Worm (Caenorhabditis elegans) whole organism, midembryonic: ENCODE results near the gene F09F9.5.

ENCODE experiments used
- flt-1 ChIP-seq: fragments of 200-800 bp; sonication (Bioruptor generic); IDR thresholded peaks from 2 replicates; pipeline ENCODE4 v1.3.6; 2022; ENCODE audit warnings: missing genetic modification characterization, missing compliant biosample characterization
- klf-2 ChIP-seq: fragments of 200-800 bp; sonication (Bioruptor generic); conservative IDR thresholded peaks from 2 replicates; pipeline ENCODE4 v1.3.6; 2022; ENCODE audit warnings: missing genetic modification reagents, missing genetic modification characterization, missing compliant biosample characterization
- ref-1 ChIP-seq: fragments of 200-800 bp; sonication (Bioruptor generic); conservative IDR thresholded peaks from 2 replicates; pipeline ENCODE4 v1.3.6; 2022; ENCODE audit warnings: missing genetic modification reagents, missing genetic modification characterization, missing compliant biosample characterization

DNA sequence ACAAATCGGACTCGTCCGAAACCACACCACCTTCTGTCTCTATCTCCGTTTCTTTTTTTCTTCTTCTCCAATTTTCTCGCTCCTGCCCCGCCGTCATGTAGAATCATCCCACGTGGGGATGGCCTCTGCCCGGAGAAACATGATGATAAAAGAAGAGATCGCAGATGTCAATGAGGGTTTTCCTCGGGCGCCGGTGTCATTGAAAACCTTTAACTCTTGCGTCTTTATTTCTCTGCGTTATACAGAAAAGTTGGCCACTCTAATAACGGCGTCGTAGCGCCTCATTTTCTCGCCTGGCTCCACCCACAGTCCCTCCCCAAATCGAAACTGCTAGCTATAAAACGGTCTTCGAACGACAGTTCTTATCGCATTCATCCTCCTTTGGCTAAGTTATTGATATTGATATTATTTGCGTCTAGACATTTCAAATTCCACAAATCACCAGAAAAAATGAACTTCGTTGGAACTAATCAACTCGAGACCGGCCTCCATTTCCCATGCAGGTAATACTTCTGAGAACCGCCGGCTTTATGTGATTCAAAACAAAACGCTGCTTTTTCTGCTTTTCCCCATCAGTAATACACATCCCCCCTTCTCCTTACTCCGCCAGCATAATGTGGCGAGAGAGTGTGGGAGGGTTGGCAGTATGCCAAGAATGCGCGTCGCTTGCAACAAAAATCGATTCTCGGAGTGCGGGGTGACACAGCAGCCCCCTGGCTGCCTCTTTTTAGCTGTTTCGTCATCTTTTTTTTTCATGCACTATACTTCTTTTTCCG lies 27.5 kb downstream of the F09F9.5 start:
- TF ChIP-seq klf-2, result no peak
- TF ChIP-seq ref-1, result no peak
- TF ChIP-seq flt-1 (GFP tag; lab: Robert Waterston, UW), result no peak
